Worm (Caenorhabditis elegans): ENCODE data around the gene F41E6.8.

Gene F41E6.8

DNA sequence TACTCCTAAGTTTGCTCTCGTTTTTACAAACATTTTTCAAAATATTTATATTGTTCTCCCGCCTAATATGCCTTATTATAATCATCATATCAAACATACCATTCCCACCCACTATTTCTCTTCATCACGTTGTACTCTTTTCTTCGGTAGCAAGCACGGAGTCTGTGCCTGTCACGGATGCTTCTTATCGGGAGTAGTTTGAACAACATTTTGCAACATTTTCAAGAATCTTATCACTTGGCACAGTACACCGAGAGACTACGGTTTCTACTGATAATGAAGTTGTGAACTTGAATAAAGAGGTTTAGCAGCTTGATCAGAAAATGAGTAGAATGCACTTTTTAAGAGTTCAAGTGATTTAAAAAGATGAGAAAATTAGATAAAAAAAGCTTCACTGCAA lies 46.9 kb upstream of the F41E6.8 start (continued):
- TF ChIP-seq ces-1 (GFP tag; optimal IDR thresholded peaks at IDR 0.05) (no peak), F44E2.7 (GFP tag; IDR thresholded peaks at IDR 0.05) (no peak), mdl-1 (tag; optimal IDR thresholded peaks at IDR 0.05) (peak in 1 of 2 experiments; percentile 48), lin-29 (GFP tag; IDR thresholded peaks at IDR 0.05) (no peak), hlh-11 (tag; optimal IDR thresholded peaks at IDR 0.05) (peak; percentile 90), T26A8.4 (GFP tag; IDR thresholded peaks at IDR 0.05) (no peak), pha-4 (GFP tag; IDR thresholded peaks at IDR 0.05) (no peak), pha-4 (tag; optimal IDR thresholded peaks at IDR 0.05) (no peak), nhr-28 (tag; optimal IDR thresholded peaks at IDR 0.05) (peak; percentile 91), zag-1 (tag; optimal IDR thresholded peaks at IDR 0.05) (no peak), nhr-76 (tag; optimal IDR thresholded peaks at IDR 0.05) (no peak), nhr-41 (GFP tag; IDR thresholded peaks at IDR 0.05) (no peak; the same call in 1 of the 2 replicates), rbr-2 (tag; optimal IDR thresholded peaks at IDR 0.05) (no peak)

DNA sequence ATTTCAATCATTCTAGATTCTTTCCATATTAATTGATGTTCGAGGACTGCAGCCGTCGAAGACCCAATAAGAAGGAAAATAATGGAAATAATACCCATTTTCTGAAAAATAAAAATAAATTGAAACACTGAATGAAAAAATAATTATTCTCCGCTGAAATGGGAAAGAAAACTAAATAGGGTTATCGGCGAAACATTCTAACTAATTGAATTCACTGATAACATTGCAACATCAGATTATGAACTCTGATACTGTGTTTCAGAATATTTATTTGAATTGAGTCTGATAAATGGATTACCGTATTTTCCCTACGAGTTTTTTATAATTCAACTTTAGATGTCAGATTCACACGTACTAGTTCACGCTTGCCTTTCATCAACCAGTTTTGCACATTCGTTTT lies 41.8 kb upstream of the F41E6.8 start, which contains the start of gene asp-13:
TSS of gene asp-13 (minus strand) at position 101 of the 400 bp plus-strand sequence.
- TF ChIP-seq nhr-76 (tag; optimal IDR thresholded peaks at IDR 0.05) (no peak), T20F7.1 (GFP tag; optimal IDR thresholded peaks at IDR 0.05) (no peak), pqm-1 (tag; optimal IDR thresholded peaks at IDR 0.05) (peak; percentile 37), unc-62 (GFP tag; optimal IDR thresholded peaks at IDR 0.05 in 1 of 2) (peak in 1 of 2 experiments; percentile 30), unc-62 (tag; optimal IDR thresholded peaks at IDR 0.05) (no peak), daf-16 (GFP tag; optimal IDR thresholded peaks at IDR 0.05) (no peak), daf-16 (tag; optimal IDR thresholded peaks at IDR 0.05) (peak; percentile 23), nhr-42 (GFP tag; IDR thresholded peaks at IDR 0.05) (no peak), dve-1 (tag; optimal IDR thresholded peaks at IDR 0.05; ENCODE audit: insufficient read depth) (peak; percentile 3), nhr-28 (tag; optimal IDR thresholded peaks at IDR 0.05) (peak; percentile 15), spr-1 (tag; optimal IDR thresholded peaks at IDR 0.05) (no peak)

- TF ChIP-seq lin-39 (tag; optimal IDR thresholded peaks at IDR 0.05): no peak
- peak; percentile 3 for TF ChIP-seq aha-1 (tag)
Measured at ce11 chrV:8641266-8641665, 39.9 kb upstream of the F41E6.8 start, which contains the start of gene F28A12.3. Gene F28A12.3 (minus strand): TSS chrV:8641366.

DNA sequence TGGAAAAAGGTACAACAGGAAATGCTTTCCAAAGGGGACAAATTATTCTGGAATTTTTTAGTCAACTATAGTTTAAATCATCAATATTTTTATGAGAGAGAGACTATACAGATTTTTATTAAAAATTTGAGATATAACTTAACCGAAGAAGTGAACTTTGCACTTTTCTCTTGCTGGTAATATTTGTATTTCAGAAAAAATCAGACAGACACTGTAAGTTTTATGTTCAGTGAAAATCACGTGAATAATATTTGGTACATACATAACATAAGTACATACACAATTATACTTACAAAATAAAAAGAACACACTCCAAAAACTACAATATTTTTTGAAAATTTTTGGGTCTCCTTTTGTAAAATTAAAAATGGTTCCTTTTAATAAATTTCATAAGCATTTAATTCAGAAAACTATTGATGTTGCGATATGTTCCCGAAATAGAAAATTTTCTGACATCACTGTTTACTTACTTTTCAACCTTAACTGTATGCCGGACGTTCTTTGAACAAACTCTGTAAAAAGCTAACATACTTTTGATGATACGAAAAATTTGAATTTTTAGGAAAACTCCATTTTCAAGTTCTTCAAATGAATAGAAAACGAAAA lies 36.4 kb upstream of the F41E6.8 start, which contains the start of the genes F28A12.10 and acd-4:
TSS of gene F28A12.10 (minus strand) at position 101 of the 606 bp plus-strand sequence.
TSS of gene acd-4 (plus strand) at position 556 of the 606 bp plus-strand sequence.
- no peak for TF ChIP-seq D1046.2 (GFP tag; IDR thresholded peaks at IDR 0.05)
- TF ChIP-seq T20F7.1 (GFP tag; optimal IDR thresholded peaks at IDR 0.05): no peak
- no peak for TF ChIP-seq ctbp-1 (GFP tag; IDR thresholded peaks at IDR 0.05)
- TF ChIP-seq nhr-41 (GFP tag; IDR thresholded peaks at IDR 0.05): no peak
- no peak for TF ChIP-seq lin-38 (GFP tag; IDR thresholded peaks at IDR 0.05)
- no peak for TF ChIP-seq F26F4.8 (GFP tag; conservative IDR thresholded peaks at IDR 0.05)
- no peak for TF ChIP-seq nhr-25 (tag; optimal IDR thresholded peaks at IDR 0.05; ENCODE audit: borderline replicate concordance, insufficient read depth)
- TF ChIP-seq nhr-111 (GFP tag; optimal IDR thresholded peaks at IDR 0.05): no peak
- no peak for TF ChIP-seq madf-9 (GFP tag; conservative IDR thresholded peaks at IDR 0.05)
- no peak for TF ChIP-seq cey-2 (tag; optimal IDR thresholded peaks at IDR 0.05; ENCODE audit: borderline replicate concordance, insufficient read depth)
- no peak for TF ChIP-seq ama-1 (optimal IDR thresholded peaks at IDR 0.05)
- no peak for TF ChIP-seq tra-1 (GFP tag; IDR thresholded peaks at IDR 0.05)
- no peak for TF ChIP-seq F49E8.2 (tag; optimal IDR thresholded peaks at IDR 0.05; ENCODE audit: borderline replicate concordance)
- no peak for TF ChIP-seq fos-1 (tag; optimal IDR thresholded peaks at IDR 0.05)
- TF ChIP-seq nhr-11 (tag; optimal IDR thresholded peaks at IDR 0.05): no peak
